Fruit fly (Drosophila melanogaster) whole organism, wandering third instar larva: ENCODE results near the gene ArfGAP1.

Source experiments
- Abd-B ChIP-seq: fragments of >200 bp; optimal IDR thresholded peaks from 2 replicates; lab custom pipeline; 2017; ENCODE audit warnings: missing biosample characterization, missing genetic modification characterization
- CG32264 ChIP-seq: fragments of 200-800 bp; sonication (Bioruptor generic); optimal IDR thresholded peaks from 2 replicates; lab custom pipeline; 2016; ENCODE audit warnings: missing biosample characterization, missing genetic modification characterization
- CG9705 ChIP-seq: fragments of 200-800 bp; sonication (Bioruptor generic); optimal IDR thresholded peaks from 2 replicates; lab custom pipeline; 2018; ENCODE audit warnings: missing biosample characterization, mild to moderate bottlenecking, missing genetic modification characterization
- CrebA ChIP-seq: fragments of 200-800 bp; sonication (Bioruptor generic); optimal IDR thresholded peaks from 2 replicates; lab custom pipeline; 2016; ENCODE audit warnings: missing biosample characterization, mild to moderate bottlenecking, missing genetic modification characterization, borderline replicate concordance
- Dfd ChIP-seq: fragments of >200 bp; optimal IDR thresholded peaks from 2 replicates; lab custom pipeline; 2017; ENCODE audit warnings: missing biosample characterization, missing genetic modification characterization
- Dif ChIP-seq: fragments of 200-275, 200-300 bp; sonication (Bioruptor generic); optimal IDR thresholded peaks from 2 replicates; lab custom pipeline; 2018; ENCODE audit warnings: missing biosample characterization, missing genetic modification characterization; ENCODE audit not compliant: partially characterized antibody
- GATAd ChIP-seq: sonication (Bioruptor generic); optimal IDR thresholded peaks from 2 replicates; lab custom pipeline; 2016; ENCODE audit warnings: missing biosample characterization, missing genetic modification characterization
- HLH106 ChIP-seq: fragments of 200-800 bp; optimal IDR thresholded peaks from 3 replicates; lab custom pipeline; 2019; ENCODE audit warnings: missing biosample characterization, mild to moderate bottlenecking, missing genetic modification characterization, moderate library complexity
- Hnf4 ChIP-seq: fragments of 200-800 bp; sonication (Bioruptor generic); optimal IDR thresholded peaks from 2 replicates; lab custom pipeline; 2016; ENCODE audit warnings: missing biosample characterization, mild to moderate bottlenecking, missing genetic modification characterization
- Hr78 ChIP-seq: fragments of >200 bp; optimal IDR thresholded peaks from 2 replicates; lab custom pipeline; 2017; ENCODE audit warnings: missing biosample characterization, missing genetic modification characterization
- Hr83 ChIP-seq: fragments of 200-300 bp; sonication (Bioruptor generic); optimal IDR thresholded peaks from 2 replicates; lab custom pipeline; 2016; ENCODE audit warnings: missing biosample characterization, mild to moderate bottlenecking, missing genetic modification characterization, moderate library complexity; ENCODE audit not compliant: poor library complexity, severe bottlenecking
- Jra ChIP-seq: sonication (Bioruptor generic); optimal IDR thresholded peaks from 2 replicates; lab custom pipeline; 2016; ENCODE audit warnings: missing biosample characterization, missing genetic modification characterization
- Mio ChIP-seq: sonication (Bioruptor generic); optimal IDR thresholded peaks from 2 replicates; lab custom pipeline; 2016; ENCODE audit warnings: missing biosample characterization, missing genetic modification characterization
- Myc ChIP-seq: fragments of >200 bp; optimal IDR thresholded peaks from 2 replicates; lab custom pipeline; 2017
- N ChIP-seq: fragments of >200 bp; optimal IDR thresholded peaks from 2 replicates; lab custom pipeline; 2018; ENCODE audit warnings: missing biosample characterization, missing external identifiers, missing genetic modification characterization
- OdsH ChIP-seq: fragments of 200-800 bp; sonication (Bioruptor generic); optimal IDR thresholded peaks from 2 replicates; lab custom pipeline; 2016; ENCODE audit warnings: missing biosample characterization, mild to moderate bottlenecking, missing genetic modification characterization
- Rel ChIP-seq, 2 experiments: fragments of 200-800 bp; sonication (Bioruptor generic) in 1 of 2; optimal IDR thresholded peaks; 2 replicates in 1 of 2; 3 replicates in 1 of 2; lab custom pipeline; 2016 to 2019; ENCODE audit warnings: mild to moderate bottlenecking in 2 of 2, missing biosample characterization in 2 of 2, missing genetic modification characterization in 2 of 2, moderate library complexity in 1 of 2
- Sp1 ChIP-seq: fragments of 200-800 bp; sonication (Bioruptor generic); optimal IDR thresholded peaks from 3 replicates; lab custom pipeline; 2019; ENCODE audit warnings: missing biosample characterization, mild to moderate bottlenecking, missing genetic modification characterization, moderate library complexity
- Vsx2 ChIP-seq: fragments of 200-300, 225-300 bp; sonication (Bioruptor generic); optimal IDR thresholded peaks from 2 replicates; lab custom pipeline; 2018; ENCODE audit warnings: missing biosample characterization, missing genetic modification characterization; ENCODE audit not compliant: partially characterized antibody
- br ChIP-seq: fragments of 200-800 bp; sonication (Bioruptor generic); optimal IDR thresholded peaks from 2 replicates; lab custom pipeline; 2016; ENCODE audit warnings: missing biosample characterization, missing genetic modification characterization
- brk ChIP-seq: fragments of 200-800 bp; sonication (Bioruptor generic); optimal IDR thresholded peaks from 2 replicates; lab custom pipeline; 2016; ENCODE audit warnings: missing biosample characterization, mild to moderate bottlenecking, missing genetic modification characterization
- dl ChIP-seq, 2 experiments: fragments of 175-275, 200-275 bp in 1 of 2; fragments of 200-275 bp in 1 of 2; sonication (Bioruptor generic); optimal IDR thresholded peaks; lab custom pipeline; 2018; ENCODE audit warnings: mild to moderate bottlenecking in 2 of 2, missing biosample characterization in 2 of 2, missing genetic modification characterization in 2 of 2, moderate library complexity in 2 of 2; ENCODE audit not compliant: partially characterized antibody in 2 of 2, insufficient read depth in 1 of 2
- dmrt93B ChIP-seq: fragments of 200-800 bp; sonication (Bioruptor generic); optimal IDR thresholded peaks from 2 replicates; lab custom pipeline; 2018; ENCODE audit warnings: missing biosample characterization, mild to moderate bottlenecking, missing genetic modification characterization
- dsf ChIP-seq: sonication (Bioruptor generic); optimal IDR thresholded peaks from 2 replicates; lab custom pipeline; 2016; ENCODE audit warnings: missing biosample characterization, missing genetic modification characterization, borderline replicate concordance
- ey ChIP-seq: fragments of 200-800 bp; sonication (Bioruptor generic); optimal IDR thresholded peaks from 2 replicates; lab custom pipeline; 2016; ENCODE audit warnings: missing biosample characterization, missing genetic modification characterization
- foxo ChIP-seq, 2 experiments: fragments of 200-800 bp; sonication (Bioruptor generic); optimal IDR thresholded peaks; 2 replicates in 1 of 2; 3 replicates in 1 of 2; lab custom pipeline; 2016 to 2017; ENCODE audit warnings: missing biosample characterization in 2 of 2, missing genetic modification characterization in 2 of 2
- fru ChIP-seq: fragments of 200-800 bp; sonication (Bioruptor generic); optimal IDR thresholded peaks from 3 replicates; lab custom pipeline; 2016; ENCODE audit warnings: missing biosample characterization, mild to moderate bottlenecking, missing genetic modification characterization
- h ChIP-seq: fragments of 200-800 bp; sonication (Bioruptor generic); optimal IDR thresholded peaks from 3 replicates; lab custom pipeline; 2016; ENCODE audit warnings: missing biosample characterization, mild to moderate bottlenecking, missing genetic modification characterization
- jim ChIP-seq: fragments of 175-275, 200-325 bp; sonication (Bioruptor generic); optimal IDR thresholded peaks from 2 replicates; lab custom pipeline; 2016; ENCODE audit warnings: missing biosample characterization, mild to moderate bottlenecking, missing genetic modification characterization
- lola ChIP-seq: fragments of >200 bp; optimal IDR thresholded peaks from 2 replicates; lab custom pipeline; 2017; ENCODE audit warnings: missing biosample characterization, missing genetic modification characterization
- pan ChIP-seq: fragments of >200 bp; optimal IDR thresholded peaks from 2 replicates; lab custom pipeline; 2017
- psq ChIP-seq: fragments of 200-800 bp; sonication (Bioruptor generic); optimal IDR thresholded peaks from 3 replicates; lab custom pipeline; 2017; ENCODE audit warnings: missing biosample characterization, mild to moderate bottlenecking, missing genetic modification characterization, moderate library complexity
- rgr ChIP-seq: fragments of 200-800 bp; sonication (Bioruptor generic); optimal IDR thresholded peaks from 3 replicates; lab custom pipeline; 2016; ENCODE audit warnings: missing biosample characterization, mild to moderate bottlenecking, missing genetic modification characterization
- sage ChIP-seq: fragments of 200-800 bp; sonication (Bioruptor generic); optimal IDR thresholded peaks from 2 replicates; lab custom pipeline; 2016; ENCODE audit warnings: missing biosample characterization, mild to moderate bottlenecking, missing genetic modification characterization
- sv ChIP-seq: fragments of 200-800 bp; sonication (Bioruptor generic); optimal IDR thresholded peaks from 3 replicates; lab custom pipeline; 2016; ENCODE audit warnings: missing biosample characterization, missing genetic modification characterization
- tai ChIP-seq: sonication (Bioruptor generic); optimal IDR thresholded peaks from 2 replicates; lab custom pipeline; 2016; ENCODE audit warnings: missing biosample characterization, missing genetic modification characterization
- usp ChIP-seq: fragments of >200 bp; optimal IDR thresholded peaks from 2 replicates; lab custom pipeline; 2017; ENCODE audit warnings: missing biosample characterization, missing genetic modification characterization
- woc ChIP-seq: sonication (Bioruptor generic); optimal IDR thresholded peaks from 2 replicates; lab custom pipeline; 2016; ENCODE audit warnings: missing biosample characterization, mild to moderate bottlenecking, missing genetic modification characterization

ArfGAP1 gene

dm6 chr3L:12407779-12408178 is 9.6 kb downstream of the ArfGAP1 start:
- TF ChIP-seq br (GFP tag; lab: Kevin White, UChicago), result no peak
- TF ChIP-seq lola (GFP tag; lab: Kevin White, UChicago), result no peak
- no peak for TF ChIP-seq jim (GFP tag; lab: Kevin White, UChicago)
- TF ChIP-seq Myc (lab: Kevin White, UChicago), result no peak
- no peak for TF ChIP-seq foxo (GFP tag; optimal IDR thresholded peaks at IDR 0.05; lab: Kevin White, UChicago)
- TF ChIP-seq CrebA (GFP tag; lab: Kevin White, UChicago), result no peak
- TF ChIP-seq Sp1 (GFP tag; lab: Kevin White, UChicago), result no peak
- no peak for TF ChIP-seq Rel (GFP tag; optimal IDR thresholded peaks at IDR 0.05; lab: Kevin White, UChicago)
- TF ChIP-seq Rel (tag; optimal IDR thresholded peaks at IDR 0.05; lab: Kevin White, UChicago), result peak; percentile 94
- no peak for TF ChIP-seq HLH106
- TF ChIP-seq Vsx2, result no peak
- no peak for TF ChIP-seq sage (GFP tag; lab: Kevin White, UChicago)
- TF ChIP-seq Hr83 (GFP tag; lab: Kevin White, UChicago), result peak; percentile 6
- no peak for TF ChIP-seq Hnf4 (GFP tag; lab: Kevin White, UChicago)
- TF ChIP-seq dl (GFP tag; optimal IDR thresholded peaks at IDR 0.05; lab: Kevin White, UChicago; ENCODE audit: insufficient read depth in 1 of 2, partially characterized antibody in 2 of 2), result peak in 1 of 2 experiments; percentile 36
- no peak for TF ChIP-seq Hr78 (GFP tag; lab: Kevin White, UChicago)

- TF ChIP-seq Jra (GFP tag; lab: Kevin White, UChicago) (peak; percentile 91), dl (GFP tag; optimal IDR thresholded peaks at IDR 0.05; lab: Kevin White, UChicago; ENCODE audit: insufficient read depth in 1 of 2, partially characterized antibody in 2 of 2) (peak; percentile 36 to 71), fru (GFP tag; lab: Kevin White, UChicago) (peak; percentile 75), pan (lab: Kevin White, UChicago) (no peak), sv (peak; percentile 82), Hr78 (GFP tag; lab: Kevin White, UChicago) (no peak), HLH106 (peak; percentile 39), h (GFP tag; lab: Kevin White, UChicago) (peak; percentile 85), Mio (GFP tag; lab: Kevin White, UChicago) (no peak), usp (GFP tag; lab: Kevin White, UChicago) (no peak), woc (GFP tag; lab: Kevin White, UChicago) (peak; percentile 1), CrebA (GFP tag; lab: Kevin White, UChicago) (no peak), ey (GFP tag; lab: Kevin White, UChicago) (peak; percentile 72), N (GFP tag; lab: Kevin White, UChicago) (no peak), psq (GFP tag; lab: Kevin White, UChicago) (peak; percentile 72), Myc (lab: Kevin White, UChicago) (no peak), Rel (GFP tag; optimal IDR thresholded peaks at IDR 0.05; lab: Kevin White, UChicago) (no peak), Rel (tag; optimal IDR thresholded peaks at IDR 0.05; lab: Kevin White, UChicago) (peak; percentile 58), lola (GFP tag; lab: Kevin White, UChicago) (no peak), GATAd (GFP tag; lab: Kevin White, UChicago) (peak; percentile 80), Hr83 (GFP tag; lab: Kevin White, UChicago) (peak; percentile 99), sage (GFP tag; lab: Kevin White, UChicago) (no peak), dmrt93B (GFP tag; lab: Kevin White, UChicago) (peak; percentile 31), jim (GFP tag; lab: Kevin White, UChicago) (peak; percentile 83), Abd-B (GFP tag; lab: Kevin White, UChicago) (no peak), dsf (GFP tag; lab: Kevin White, UChicago) (peak; percentile 63), CG32264 (peak; percentile 86), brk (GFP tag; lab: Kevin White, UChicago) (no peak), tai (GFP tag; lab: Kevin White, UChicago) (peak; percentile 96), OdsH (GFP tag; lab: Kevin White, UChicago) (peak; percentile 83), Hnf4 (GFP tag; lab: Kevin White, UChicago) (peak; percentile 85), Sp1 (GFP tag; lab: Kevin White, UChicago) (peak; percentile 73), rgr (GFP tag; lab: Kevin White, UChicago) (peak; percentile 87), CG9705 (peak; percentile 57), br (GFP tag; lab: Kevin White, UChicago) (peak; percentile 82), foxo (GFP tag; optimal IDR thresholded peaks at IDR 0.05; lab: Kevin White, UChicago) (peak in 1 of 2 experiments; percentile 74), Dfd (GFP tag; lab: Kevin White, UChicago) (no peak), Vsx2 (peak; percentile 48), Dif (peak; percentile 74)
These were observed 10.3 kb downstream of the ArfGAP1 start for dm6 chr3L:12406999-12407632.
